Fruit fly (Drosophila melanogaster): ENCODE data around the gene Ykt6.

Gene Ykt6

DNA sequence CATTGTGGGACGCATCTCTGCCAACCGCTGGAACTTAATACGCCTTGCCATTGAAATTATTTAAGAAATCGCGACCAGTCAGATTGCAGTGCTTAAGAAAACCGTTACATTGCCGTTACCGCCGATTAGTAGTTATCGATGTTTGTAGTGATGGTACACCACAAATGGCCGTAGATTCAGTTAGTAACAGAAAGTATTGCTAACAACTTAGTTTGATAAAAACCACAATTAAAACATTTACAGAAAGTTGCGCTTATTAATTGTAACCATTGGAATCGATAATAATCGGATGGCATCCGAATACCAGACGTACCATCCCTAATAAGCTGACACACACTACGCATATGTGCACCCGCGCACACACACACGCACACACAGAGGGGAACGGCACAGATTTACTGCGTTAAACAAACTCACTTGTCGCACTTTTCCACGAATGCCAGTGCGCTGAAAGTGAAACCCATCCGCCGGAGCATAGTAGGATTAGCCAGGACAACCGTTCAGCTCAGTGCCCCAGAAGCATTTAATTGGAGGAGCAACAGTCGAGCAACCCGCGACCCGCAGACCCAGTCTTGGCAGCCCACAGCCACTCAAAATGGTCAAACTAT lies at the start of gene Ykt6, which contains the start of gene hdm:
Ykt6 (plus strand) TSS at position 329 of the 608 bp plus-strand sequence.
hdm (minus strand) TSS at position 51 of the 608 bp plus-strand sequence.
- TF ChIP-seq CG17801 (GFP tag; optimal IDR thresholded peaks at IDR 0.05; ENCODE audit: partially characterized antibody), result peak; percentile 82

DNA sequence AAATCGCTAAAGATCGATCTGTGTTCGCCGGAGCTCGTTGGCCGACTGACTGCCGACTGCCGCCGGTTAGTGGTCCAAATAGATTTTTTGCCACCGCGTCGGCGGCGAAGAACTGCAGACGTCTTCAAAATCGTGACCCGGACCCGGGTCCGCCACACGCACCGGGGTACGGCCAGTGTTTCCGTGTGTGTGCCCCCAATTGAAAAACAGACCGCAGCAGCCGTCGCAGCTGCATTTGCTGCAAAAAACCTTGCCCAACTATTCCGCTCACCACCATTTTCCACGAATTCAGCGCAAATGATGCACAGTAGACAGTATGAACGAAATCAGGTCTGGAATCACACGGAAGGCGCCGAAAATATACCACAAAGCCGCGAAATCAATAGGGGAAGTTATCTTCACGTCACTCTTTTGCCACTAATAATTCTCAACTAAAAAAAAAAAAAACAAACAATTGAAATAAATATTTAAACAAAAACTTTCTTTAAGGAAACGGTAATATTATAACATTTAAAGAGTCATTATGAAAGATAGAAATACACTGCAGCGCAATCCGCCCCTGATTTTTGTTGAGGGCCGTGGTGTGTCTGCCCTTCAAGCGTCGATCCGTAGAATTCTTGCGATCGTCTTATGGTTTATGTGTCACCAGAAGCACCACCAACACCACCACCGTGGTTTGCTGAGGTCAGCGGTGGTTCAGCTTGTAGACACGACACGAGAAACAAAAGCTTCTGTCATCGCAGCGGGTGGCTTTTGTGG lies 46.9 kb upstream of the Ykt6 start, which contains the start of gene dec:
dec (minus strand) TSS at position 51 of the 759 bp plus-strand sequence.
- TF ChIP-seq CG17801 (GFP tag; optimal IDR thresholded peaks at IDR 0.05; ENCODE audit: partially characterized antibody), result peak; percentile 74

DNA sequence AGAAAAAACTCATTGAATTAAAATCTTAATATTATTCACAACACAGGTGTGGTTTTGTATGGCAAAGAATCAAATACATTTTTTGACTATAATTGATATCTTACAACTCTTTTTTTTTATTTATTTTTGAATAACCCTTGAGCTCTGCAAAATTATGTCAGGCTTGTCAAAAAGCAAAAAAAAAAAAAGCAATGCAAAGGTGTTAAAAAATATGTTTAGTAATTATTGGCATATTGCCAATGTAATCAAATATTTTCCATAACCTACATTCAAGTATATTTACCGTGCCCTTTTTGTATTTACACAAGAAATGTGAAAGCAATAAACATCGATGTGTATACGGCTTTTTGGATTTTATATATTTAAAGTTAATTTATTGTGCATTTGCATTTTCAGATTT lies 46.1 kb upstream of the Ykt6 start, which contains the start of gene Ir7c:
Ir7c (plus strand) TSS at position 301 of the 400 bp plus-strand sequence.
- TF ChIP-seq CG17801 (GFP tag; optimal IDR thresholded peaks at IDR 0.05; ENCODE audit: partially characterized antibody), result no peak

DNA sequence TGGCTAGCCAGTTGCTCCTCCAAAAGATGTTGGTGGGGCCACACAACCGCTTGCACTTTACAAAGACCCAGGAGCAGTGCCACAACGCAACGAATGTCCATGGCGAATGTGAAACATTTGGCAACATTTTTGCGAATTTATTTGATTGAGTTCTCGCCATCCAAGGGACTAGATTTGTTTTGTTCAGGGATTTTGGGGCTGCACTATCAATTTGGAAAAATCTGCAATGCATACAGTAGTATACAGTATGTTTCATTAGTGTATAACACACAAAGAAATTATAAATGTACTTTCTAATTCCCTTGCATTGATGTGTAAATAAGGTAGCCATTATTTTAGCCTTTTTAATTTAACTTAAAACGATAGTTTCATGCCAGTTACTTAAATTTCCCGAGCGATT lies 41.5 kb upstream of the Ykt6 start, which contains the start of gene Ir7d:
Ir7d (minus strand) TSS at position 101 of the 400 bp plus-strand sequence.
- no peak for TF ChIP-seq CG17801 (GFP tag; optimal IDR thresholded peaks at IDR 0.05; ENCODE audit: partially characterized antibody)

DNA sequence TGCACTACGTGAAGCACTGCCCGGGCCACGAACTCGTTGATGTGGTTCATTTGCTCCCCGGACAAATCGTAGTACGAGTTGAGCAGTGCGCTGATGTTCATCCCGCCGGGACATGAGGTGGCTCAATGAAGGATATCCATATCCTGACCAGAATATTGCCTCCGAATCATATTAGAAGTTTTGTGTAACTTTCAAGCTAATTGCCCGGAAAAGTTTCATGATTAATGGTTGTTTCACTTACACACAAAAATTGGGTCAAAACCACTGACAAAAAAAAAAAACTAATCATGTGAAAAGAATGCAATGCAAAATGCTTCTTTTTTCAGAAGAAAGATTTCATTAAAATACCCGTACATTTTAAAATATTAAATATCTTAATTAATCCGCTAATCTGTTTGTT lies 38.6 kb upstream of the Ykt6 start, which contains the start of gene Ir7e:
Ir7e (minus strand) TSS at position 101 of the 400 bp plus-strand sequence.
- TF ChIP-seq CG17801 (GFP tag; optimal IDR thresholded peaks at IDR 0.05; ENCODE audit: partially characterized antibody), result no peak

DNA sequence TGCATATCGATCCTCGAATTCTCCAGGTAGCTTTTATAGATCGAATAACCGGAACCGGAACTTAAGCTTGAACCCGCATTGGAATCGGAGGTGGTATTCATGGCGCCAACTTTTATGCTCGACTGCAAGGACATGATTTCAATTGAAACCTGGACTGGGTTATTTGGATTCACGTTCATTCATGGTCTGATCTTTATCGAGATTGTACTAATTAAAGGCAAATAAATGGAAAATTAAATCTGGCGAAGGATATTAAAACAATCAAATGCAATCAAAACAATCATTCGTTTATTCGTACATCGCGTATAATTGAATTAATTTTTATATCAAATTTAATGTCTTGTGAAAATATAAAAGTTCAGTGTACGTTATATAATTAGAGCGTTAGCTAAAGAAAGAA lies 36.3 kb upstream of the Ykt6 start, which contains the start of gene Ir7f:
Ir7f (minus strand) TSS at position 101 of the 400 bp plus-strand sequence.
- TF ChIP-seq CG17801 (GFP tag; optimal IDR thresholded peaks at IDR 0.05; ENCODE audit: partially characterized antibody), result no peak

DNA sequence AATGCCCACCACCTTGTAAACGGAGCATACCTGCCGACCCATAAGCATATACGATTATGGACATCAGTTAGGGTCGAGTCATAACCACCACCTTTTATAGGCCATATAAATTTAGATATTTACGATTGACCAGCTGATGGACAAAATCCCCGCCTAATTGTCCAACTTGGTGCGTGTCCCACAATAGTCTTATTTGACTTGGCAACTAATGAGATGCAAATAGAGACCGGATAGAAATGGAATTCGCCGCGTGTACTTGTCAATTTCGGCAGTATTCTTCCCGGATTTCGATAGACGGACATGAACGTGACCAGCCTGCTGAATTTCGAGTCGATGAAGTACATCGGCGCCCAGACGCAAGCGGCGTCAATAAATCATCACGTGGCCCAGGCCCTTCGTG lies 35.8 kb upstream of the Ykt6 start, which contains the start of gene Ir7g:
Ir7g (plus strand) TSS at position 301 of the 400 bp plus-strand sequence.
- no peak for TF ChIP-seq CG17801 (GFP tag; optimal IDR thresholded peaks at IDR 0.05; ENCODE audit: partially characterized antibody)

DNA sequence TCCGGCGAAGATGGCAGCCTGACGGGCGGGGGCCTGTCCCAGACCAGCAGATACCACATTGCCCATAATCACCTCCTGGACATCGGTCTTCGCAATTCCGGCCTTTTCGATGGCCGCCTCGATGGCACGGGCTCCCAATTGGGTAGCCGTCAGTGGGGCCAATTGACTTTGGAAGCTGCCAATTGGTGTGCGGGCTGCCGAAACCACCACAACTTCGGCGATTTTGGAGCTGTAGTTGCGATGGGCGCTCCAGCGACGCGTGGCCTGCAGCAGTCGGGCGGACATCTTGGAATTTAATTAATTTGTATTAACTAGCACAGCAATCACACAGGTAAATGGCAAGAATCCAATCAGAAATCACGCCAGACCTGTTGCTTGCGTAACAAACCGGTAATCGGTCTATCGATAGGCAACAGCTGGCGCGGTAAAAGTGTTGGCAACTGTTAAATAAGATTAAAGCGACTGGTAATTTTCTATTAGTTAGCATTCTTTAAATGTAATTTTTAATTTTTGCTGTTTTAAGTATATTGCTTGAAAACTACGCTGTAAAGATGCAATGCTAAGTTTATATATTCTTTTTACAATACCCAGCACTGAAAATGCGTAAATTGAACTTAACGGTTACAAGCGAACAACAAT lies 31.7 kb upstream of the Ykt6 start, which contains the start of gene Acat1:
Acat1 (minus strand) TSS at position 400 of the 639 bp plus-strand sequence.
- peak; percentile 84 for TF ChIP-seq CG17801 (GFP tag; optimal IDR thresholded peaks at IDR 0.05; ENCODE audit: partially characterized antibody)

DNA sequence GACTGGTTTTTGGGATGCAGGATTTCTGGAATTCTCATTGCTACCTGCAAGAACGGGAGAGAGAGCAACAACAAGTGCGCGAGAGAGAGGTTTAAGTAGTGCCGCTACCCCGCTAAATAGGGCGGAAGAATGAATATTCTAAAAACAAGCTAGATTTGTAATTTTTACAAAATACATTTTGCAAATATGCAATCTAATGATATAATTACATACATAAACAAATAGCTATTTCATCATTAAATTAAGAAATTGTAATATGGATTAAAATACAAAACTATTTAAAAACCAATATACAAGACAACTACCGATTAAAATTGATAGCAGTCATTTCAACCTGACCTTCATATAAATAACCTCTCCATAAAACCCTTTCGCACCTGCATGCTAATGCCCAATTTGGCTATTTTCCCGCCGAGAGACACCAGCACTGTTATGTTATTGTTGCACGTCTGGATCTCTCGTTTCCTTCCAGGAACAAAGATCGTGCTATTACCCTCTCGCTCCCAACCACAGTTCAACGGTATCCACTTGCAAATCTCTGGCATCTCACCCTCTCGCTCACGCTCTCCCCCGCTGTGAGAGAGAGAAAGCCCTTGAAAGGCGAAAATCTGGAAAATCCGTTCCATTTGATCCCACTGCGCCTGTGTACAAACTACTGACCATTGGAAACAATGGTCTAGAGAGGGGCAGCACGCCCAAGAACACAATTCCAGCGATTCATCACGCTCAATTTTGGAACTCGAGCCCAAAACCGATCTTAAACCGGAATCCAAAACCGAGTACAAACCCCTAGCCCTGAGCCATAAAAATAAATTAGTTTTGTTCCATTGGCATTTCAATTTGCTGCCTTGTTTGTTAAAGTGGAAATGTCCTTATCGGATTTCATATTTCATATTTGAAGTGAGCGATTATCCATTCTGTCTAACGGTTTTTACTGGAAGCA lies 28.3 kb upstream of the Ykt6 start, which contains the start of gene Nek2:
Nek2 (minus strand) TSS at position 51 of the 943 bp plus-strand sequence.
- no peak for TF ChIP-seq CG17801 (GFP tag; optimal IDR thresholded peaks at IDR 0.05; ENCODE audit: partially characterized antibody)

DNA sequence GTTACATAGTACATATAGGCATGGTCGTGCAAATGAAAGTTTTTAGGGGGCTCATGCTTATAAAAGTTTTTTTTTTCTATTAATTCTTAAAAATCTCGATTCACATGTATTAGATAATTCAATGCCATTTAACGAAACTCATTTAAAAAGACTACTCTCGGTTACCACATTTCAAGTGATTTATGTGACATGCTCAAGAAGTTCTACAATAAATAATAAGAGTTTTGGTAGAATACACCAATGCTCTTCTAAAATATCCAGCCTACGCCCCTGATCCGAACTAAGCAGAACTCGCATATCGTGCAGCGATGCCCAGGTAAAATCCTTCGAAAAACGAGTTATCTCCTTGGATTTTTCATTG lies 27.7 kb upstream of the Ykt6 start:
- TF ChIP-seq CG17801 (GFP tag; optimal IDR thresholded peaks at IDR 0.05; ENCODE audit: partially characterized antibody), result peak; percentile 3

DNA sequence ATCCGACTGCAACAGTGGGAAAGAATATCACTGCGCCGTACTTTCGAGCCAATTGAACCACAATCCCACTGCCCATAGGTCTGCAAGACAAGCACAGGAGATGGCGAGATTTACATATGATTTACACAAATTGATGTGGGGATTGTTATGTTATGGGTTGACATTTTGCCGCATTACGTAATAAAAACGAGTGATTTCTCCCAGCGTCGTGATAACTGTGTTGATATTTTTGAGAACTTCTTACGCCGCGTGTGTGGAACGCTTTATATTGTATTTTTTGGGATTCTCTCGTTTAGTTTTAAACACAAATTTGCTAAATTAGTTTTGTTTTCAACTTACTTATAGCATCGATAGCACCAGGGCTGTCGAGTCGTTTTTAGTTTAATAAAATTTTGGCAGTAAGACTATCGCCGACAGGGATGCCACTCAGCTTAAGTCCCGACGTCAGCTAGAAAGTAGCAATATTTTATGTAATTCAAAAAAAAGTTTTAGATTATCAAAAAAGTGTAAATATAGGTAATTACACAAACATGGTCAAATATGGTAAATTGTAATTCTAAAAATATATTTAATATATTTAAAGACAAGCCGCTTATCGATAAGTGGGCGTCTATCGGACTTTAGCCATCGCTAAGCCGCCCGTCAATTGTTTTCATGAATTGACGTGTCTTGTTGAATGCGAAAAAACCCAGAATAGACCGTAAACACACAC lies 26.6 kb upstream of the Ykt6 start, which contains the start of the genes CG45089, ND-MNLL and p115:
CG45089 (minus strand) TSS at position 388 of the 712 bp plus-strand sequence.
ND-MNLL (minus strand) TSS at position 388 of the 712 bp plus-strand sequence.
p115 (plus strand) TSS at position 621 of the 712 bp plus-strand sequence.
- TF ChIP-seq CG17801 (GFP tag; optimal IDR thresholded peaks at IDR 0.05; ENCODE audit: partially characterized antibody), result peak; percentile 73

DNA sequence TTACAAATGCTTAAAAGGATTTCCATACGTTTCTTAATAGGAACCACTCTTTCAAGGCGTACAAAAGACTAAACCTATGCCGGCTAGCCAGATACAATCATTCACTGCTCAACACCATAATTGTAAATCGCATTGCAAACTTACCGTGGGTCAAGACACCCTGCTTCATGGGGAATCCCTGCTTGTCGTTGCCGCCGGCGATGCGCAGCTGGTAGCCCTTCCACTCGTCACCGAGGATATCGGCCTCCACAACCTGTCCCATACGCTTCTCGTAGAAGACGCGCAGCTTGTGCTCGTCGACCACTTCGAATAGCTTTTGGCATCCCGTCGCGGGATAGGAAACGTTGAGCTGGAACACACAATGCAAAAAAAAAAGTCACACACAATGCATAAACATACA lies 19.6 kb upstream of the Ykt6 start:
- TF ChIP-seq CG17801 (GFP tag; optimal IDR thresholded peaks at IDR 0.05; ENCODE audit: partially characterized antibody), result no peak

All from ovary, adult (tissue).